Fruit fly (Drosophila melanogaster): Measurements from ENCODE around the gene Tgs1.
A peak's percentile ranks its signal among the peaks of the same experiment; 100 is the strongest.

Gene Tgs1

dm6 chr3R:18215300-18215699, 40.0 kb upstream of the Tgs1 start (continued):
- no peak for TF ChIP-seq Dip2 (GFP tag; IDR thresholded peaks at IDR 0.05)
- peak; percentile 10 for TF ChIP-seq CG9727 (GFP tag; optimal IDR thresholded peaks at IDR 0.05)
- TF ChIP-seq Ada2b (GFP tag; IDR thresholded peaks at IDR 0.05) = peak; percentile 47; the same call in 1 of the 2 replicates
- TF ChIP-seq slbo (GFP tag; IDR thresholded peaks at IDR 0.05) = peak; percentile 46; the same call in 1 of the 2 replicates
- TF ChIP-seq mam (GFP tag; optimal IDR thresholded peaks at IDR 0.05) = peak; percentile 52
- TF ChIP-seq Max (GFP tag; optimal IDR thresholded peaks at IDR 0.05) = no peak
- TF ChIP-seq CoRest (tag; optimal IDR thresholded peaks at IDR 0.05) = peak; percentile 37
- TF ChIP-seq CG15269 (tag; optimal IDR thresholded peaks at IDR 0.05) = no peak
- TF ChIP-seq pum (GFP tag; optimal IDR thresholded peaks at IDR 0.05) = peak; percentile 24
- no peak for TF ChIP-seq pnt (GFP tag; optimal IDR thresholded peaks at IDR 0.05)
- TF ChIP-seq HLH54F (GFP tag; optimal IDR thresholded peaks at IDR 0.05) = peak; percentile 54
- no peak for TF ChIP-seq CG3407 (GFP tag; optimal IDR thresholded peaks at IDR 0.05)
- TF ChIP-seq jumu (GFP tag; optimal IDR thresholded peaks at IDR 0.05) = peak; percentile 8
- TF ChIP-seq Dek (tag; optimal IDR thresholded peaks at IDR 0.05) = peak; percentile 23
- no peak for TF ChIP-seq Spps (tag; optimal IDR thresholded peaks at IDR 0.05)
- TF ChIP-seq fd3F (GFP tag; optimal IDR thresholded peaks at IDR 0.05) = no peak
- TF ChIP-seq lmd (GFP tag; IDR thresholded peaks at IDR 0.05) = peak; percentile 25; the same call in 1 of the 2 replicates
- TF ChIP-seq PHDP (tag; optimal IDR thresholded peaks at IDR 0.05) = no peak
- TF ChIP-seq sna (GFP tag; IDR thresholded peaks at IDR 0.05; ENCODE audit: partially characterized antibody) = peak; percentile 86
- TF ChIP-seq CG9817 (tag; optimal IDR thresholded peaks at IDR 0.05) = peak; percentile 26
- peak; percentile 15 for TF ChIP-seq vfl (GFP tag; optimal IDR thresholded peaks at IDR 0.05)
- TF ChIP-seq tll (GFP tag; optimal IDR thresholded peaks at IDR 0.05) = no peak
- no peak for TF ChIP-seq CG10431 (GFP tag; optimal IDR thresholded peaks at IDR 0.05)
- no peak for TF ChIP-seq gem (tag; optimal IDR thresholded peaks at IDR 0.05)
- peak; percentile 47 to 50 for TF ChIP-seq dpn (GFP tag; optimal IDR thresholded peaks at IDR 0.05)
- TF ChIP-seq Six4 (GFP tag; optimal IDR thresholded peaks at IDR 0.05) = no peak
- peak; percentile 67 for TF ChIP-seq stwl (tag; optimal IDR thresholded peaks at IDR 0.05)
- no peak for TF ChIP-seq yki (optimal IDR thresholded peaks at IDR 0.05)
- TF ChIP-seq CG10654 (GFP tag; optimal IDR thresholded peaks at IDR 0.05) = peak; percentile 9
- TF ChIP-seq Usf (GFP tag; optimal IDR thresholded peaks at IDR 0.05) = no peak
- TF ChIP-seq sd (tag; optimal IDR thresholded peaks at IDR 0.05) = no peak
- TF ChIP-seq CG10209 (GFP tag; optimal IDR thresholded peaks at IDR 0.05) = peak; percentile 3
- peak; percentile 31 for TF ChIP-seq CG1603 (tag; optimal IDR thresholded peaks at IDR 0.05)
- peak; percentile 37 for TF ChIP-seq phol (tag; optimal IDR thresholded peaks at IDR 0.05)
- TF ChIP-seq so (GFP tag; IDR thresholded peaks at IDR 0.05) = no peak
- TF ChIP-seq CG16813 (GFP tag; IDR thresholded peaks at IDR 0.05; ENCODE audit: partially characterized antibody) = peak; percentile 65
- TF ChIP-seq inv (GFP tag; IDR thresholded peaks at IDR 0.05; ENCODE audit: partially characterized antibody) = no peak; the same call in 1 of the 2 replicates
- TF ChIP-seq CG31388 (GFP tag; optimal IDR thresholded peaks at IDR 0.05) = no peak
- no peak for TF ChIP-seq CG9797 (GFP tag; optimal IDR thresholded peaks at IDR 0.05)
- TF ChIP-seq B-H2 (GFP tag; optimal IDR thresholded peaks at IDR 0.05) = no peak
- no peak for TF ChIP-seq CG14965 (GFP tag; optimal IDR thresholded peaks at IDR 0.05; ENCODE audit: borderline replicate concordance)
- TF ChIP-seq kah (GFP tag; optimal IDR thresholded peaks at IDR 0.05) = no peak
- TF ChIP-seq sisA (GFP tag; IDR thresholded peaks at IDR 0.05) = no peak
- TF ChIP-seq maf-S (GFP tag; optimal IDR thresholded peaks at IDR 0.05) = no peak
- TF ChIP-seq Chrac-16 (GFP tag; optimal IDR thresholded peaks at IDR 0.05) = peak; percentile 48
- TF ChIP-seq CG34224 (GFP tag; IDR thresholded peaks at IDR 0.05; ENCODE audit: partially characterized antibody) = peak; percentile 78
- peak; percentile 10; the same call in 1 of the 2 replicates for TF ChIP-seq Atf6 (GFP tag; IDR thresholded peaks at IDR 0.05)
- peak; percentile 6 for TF ChIP-seq CG12942 (GFP tag; optimal IDR thresholded peaks at IDR 0.05)
- TF ChIP-seq tup (GFP tag; optimal IDR thresholded peaks at IDR 0.05) = no peak
- no peak for TF ChIP-seq pho (GFP tag; optimal IDR thresholded peaks at IDR 0.05)
- TF ChIP-seq CG15601 (tag; optimal IDR thresholded peaks at IDR 0.05) = no peak
